Worm (Caenorhabditis elegans) whole organism, L2 larva: ENCODE results near the gene try-12.

Source experiments
- F13H6.1 ChIP-seq: sonication (generic microtip); optimal IDR thresholded peaks from 2 replicates; lab custom pipeline; 2016; ENCODE audit warnings: missing genetic modification characterization, missing compliant biosample characterization
- ama-1 ChIP-seq: fragments of 150-350 bp; optimal IDR thresholded peaks from 2 replicates; lab custom pipeline; 2018; ENCODE audit warnings: inconsistent platforms
- ceh-82 ChIP-seq: fragments of 150-350 bp; optimal IDR thresholded peaks from 2 replicates; lab custom pipeline; 2014; ENCODE audit warnings: missing biosample characterization, missing genetic modification characterization
- fos-1 ChIP-seq: fragments of 150-350 bp; optimal IDR thresholded peaks from 2 replicates; lab custom pipeline; 2014; ENCODE audit warnings: missing biosample characterization, missing genetic modification characterization
- nhr-10 ChIP-seq: sonication (generic microtip); optimal IDR thresholded peaks from 2 replicates; lab custom pipeline; 2017; ENCODE audit warnings: missing biosample characterization, missing genetic modification characterization
- nhr-23 ChIP-seq: fragments of 150-350 bp; optimal IDR thresholded peaks from 2 replicates; lab custom pipeline; 2014; ENCODE audit warnings: missing biosample characterization, missing genetic modification reagents, missing genetic modification characterization
- nhr-237 ChIP-seq: fragments of 150-350 bp; optimal IDR thresholded peaks from 2 replicates; lab custom pipeline; 2014; ENCODE audit warnings: missing biosample characterization, missing genetic modification characterization
- nhr-77 ChIP-seq: fragments of 150-350 bp; optimal IDR thresholded peaks from 2 replicates; lab custom pipeline; 2014; ENCODE audit warnings: missing biosample characterization, missing genetic modification characterization
- unc-62 ChIP-seq: fragments of 150-350 bp; optimal IDR thresholded peaks from 2 replicates; lab custom pipeline; 2014; ENCODE audit warnings: missing biosample characterization, missing genetic modification reagents, missing genetic modification characterization
- ztf-11 ChIP-seq: sonication (generic microtip); optimal IDR thresholded peaks from 2 replicates; lab custom pipeline; 2017; ENCODE audit warnings: missing biosample characterization, missing genetic modification characterization

- TF ChIP-seq F13H6.1 (peak; percentile 35), unc-62 (GFP tag; lab: Kevin White, UChicago) (no peak), nhr-237 (tag; lab: Kevin White, UChicago) (no peak), ztf-11 (tag; lab: Kevin White, UChicago) (no peak), nhr-77 (no peak), ama-1 (lab: Kevin White, UChicago) (peak; percentile 86), ceh-82 (tag; lab: Kevin White, UChicago) (no peak), nhr-10 (no peak), nhr-23 (no peak), fos-1 (peak; percentile 21)
Observed at ce11 chrV:7415780-7416428, 33.2 kb upstream of the try-12 start, which contains the start of gene F18E3.13.
